Worm (Caenorhabditis elegans) whole organism, L3 larva: ENCODE data around the gene chpf-2.
"Not testable (repeated sequence)": the region's sequence is repeated elsewhere in the genome, so short reads cannot be mapped to it uniquely, and the experiment has no call there.

Experiments used
- R02D3.7 ChIP-seq: fragments of 150-350 bp; optimal IDR thresholded peaks from 2 replicates; lab custom pipeline; 2014; ENCODE audit warnings: missing biosample characterization, missing genetic modification characterization
- aly-2 ChIP-seq: fragments of 150-350 bp; optimal IDR thresholded peaks from 2 replicates; lab custom pipeline; 2014; ENCODE audit warnings: missing biosample characterization, missing genetic modification characterization
- ama-1 ChIP-seq: fragments of 150-350 bp; optimal IDR thresholded peaks from 2 replicates; lab custom pipeline; 2018
- ceh-28 ChIP-seq: fragments of 150-350 bp; optimal IDR thresholded peaks from 2 replicates; lab custom pipeline; 2014; ENCODE audit warnings: missing biosample characterization, missing genetic modification reagents, missing genetic modification characterization
- ceh-82 ChIP-seq: fragments of 150-350 bp; optimal IDR thresholded peaks from 2 replicates; lab custom pipeline; 2014; ENCODE audit warnings: missing biosample characterization, missing genetic modification characterization
- ceh-9 ChIP-seq: sonication (generic microtip); optimal IDR thresholded peaks from 2 replicates; lab custom pipeline; 2018; ENCODE audit warnings: missing biosample characterization, missing genetic modification characterization
- daf-12 ChIP-seq: fragments of 150-350 bp; optimal IDR thresholded peaks from 2 replicates; lab custom pipeline; 2014; ENCODE audit warnings: missing biosample characterization, missing genetic modification reagents, missing genetic modification characterization
- egl-27 ChIP-seq: sonication (generic microtip); optimal IDR thresholded peaks from 4 replicates; lab custom pipeline; 2017; ENCODE audit warnings: missing biosample characterization, missing genetic modification reagents, missing genetic modification characterization
- egl-5 ChIP-seq: fragments of 150-350 bp; optimal IDR thresholded peaks from 2 replicates; lab custom pipeline; 2017; ENCODE audit warnings: missing biosample characterization, missing genetic modification reagents, missing genetic modification characterization, inconsistent platforms
- elt-1 ChIP-seq: fragments of 150-350 bp; optimal IDR thresholded peaks from 2 replicates; lab custom pipeline; 2014; ENCODE audit warnings: missing biosample characterization, missing genetic modification characterization
- elt-3 ChIP-seq, 3 experiments: fragments of 150-350 bp in 1 of 3; sonication (generic microtip) in 2 of 3; optimal IDR thresholded peaks; 2 replicates in 2 of 3; 4 replicates in 1 of 3; lab custom pipeline; 2014 to 2017; ENCODE audit warnings: missing biosample characterization in 3 of 3, missing genetic modification characterization in 3 of 3
- fkh-10 ChIP-seq: sonication (generic microtip); optimal IDR thresholded peaks from 2 replicates; lab custom pipeline; 2017; ENCODE audit warnings: missing biosample characterization, missing genetic modification reagents, missing genetic modification characterization
- fkh-2 ChIP-seq: fragments of 150-350 bp; optimal IDR thresholded peaks from 2 replicates; lab custom pipeline; 2014; ENCODE audit warnings: missing biosample characterization, missing genetic modification reagents, missing genetic modification characterization
- fos-1 ChIP-seq: fragments of 150-350 bp; optimal IDR thresholded peaks from 2 replicates; lab custom pipeline; 2014; ENCODE audit warnings: missing biosample characterization, missing genetic modification characterization
- hmg-11 ChIP-seq: sonication (generic microtip); optimal IDR thresholded peaks from 2 replicates; lab custom pipeline; 2016; ENCODE audit warnings: missing genetic modification characterization, missing compliant biosample characterization
- lin-15B ChIP-seq: fragments of 150-350 bp; optimal IDR thresholded peaks from 2 replicates; lab custom pipeline; 2014; ENCODE audit warnings: missing biosample characterization, missing genetic modification characterization
- lin-39 ChIP-seq: fragments of 150-350 bp; optimal IDR thresholded peaks from 2 replicates; lab custom pipeline; 2018; ENCODE audit warnings: missing biosample characterization, missing genetic modification reagents, missing genetic modification characterization
- mdl-1 ChIP-seq: fragments of 150-350 bp; optimal IDR thresholded peaks from 2 replicates; lab custom pipeline; 2014; ENCODE audit warnings: missing biosample characterization, missing genetic modification characterization
- mml-1 ChIP-seq: fragments of 150-350 bp; sonication (generic microtip); optimal IDR thresholded peaks from 3 replicates; lab custom pipeline; 2014; ENCODE audit warnings: missing biosample characterization, missing genetic modification characterization
- nfya-1 ChIP-seq: sonication (generic microtip); optimal IDR thresholded peaks from 2 replicates; lab custom pipeline; 2017; ENCODE audit warnings: missing genetic modification characterization, mild to moderate bottlenecking, missing compliant biosample characterization, antibody characterized with exemption, moderate library complexity; ENCODE audit not compliant: insufficient read depth
- nhr-11 ChIP-seq: fragments of 150-350 bp; optimal IDR thresholded peaks from 2 replicates; lab custom pipeline; 2014; ENCODE audit warnings: missing biosample characterization, missing genetic modification characterization
- nhr-12 ChIP-seq: fragments of 150-350 bp; optimal IDR thresholded peaks from 2 replicates; lab custom pipeline; 2014; ENCODE audit warnings: missing biosample characterization, missing genetic modification characterization
- nhr-23 ChIP-seq: fragments of 150-350 bp; optimal IDR thresholded peaks from 2 replicates; lab custom pipeline; 2014; ENCODE audit warnings: missing biosample characterization, missing genetic modification reagents, missing genetic modification characterization
- nhr-25 ChIP-seq: sonication (generic microtip); optimal IDR thresholded peaks from 2 replicates; lab custom pipeline; 2017; ENCODE audit warnings: missing biosample characterization, missing genetic modification characterization
- nhr-76 ChIP-seq: fragments of 150-350 bp; sonication (generic microtip); optimal IDR thresholded peaks from 5 replicates; lab custom pipeline; 2014; ENCODE audit warnings: missing biosample characterization, missing genetic modification characterization
- nhr-77 ChIP-seq: fragments of 150-350 bp; optimal IDR thresholded peaks from 2 replicates; lab custom pipeline; 2014; ENCODE audit warnings: missing biosample characterization, missing genetic modification characterization
- pha-4 ChIP-seq: fragments of 150-350 bp; optimal IDR thresholded peaks from 2 replicates; lab custom pipeline; 2014; ENCODE audit warnings: missing biosample characterization, missing genetic modification reagents, missing genetic modification characterization
- sea-2 ChIP-seq: fragments of 150-350 bp; sonication (generic microtip); optimal IDR thresholded peaks from 4 replicates; lab custom pipeline; 2014; ENCODE audit warnings: missing biosample characterization, missing genetic modification reagents, missing genetic modification characterization
- snpc-4 ChIP-seq: fragments of 150-350 bp; optimal IDR thresholded peaks from 2 replicates; lab custom pipeline; 2014; ENCODE audit warnings: missing biosample characterization, missing genetic modification characterization
- tbx-2 ChIP-seq: sonication (generic microtip); optimal IDR thresholded peaks from 2 replicates; lab custom pipeline; 2016; ENCODE audit warnings: mild to moderate bottlenecking, missing genetic modification characterization, missing compliant biosample characterization
- unc-39 ChIP-seq: sonication (generic microtip); optimal IDR thresholded peaks from 4 replicates; lab custom pipeline; 2017; ENCODE audit warnings: missing biosample characterization, missing genetic modification characterization
- unc-62 ChIP-seq: fragments of 150-350 bp; sonication (generic microtip); optimal IDR thresholded peaks from 4 replicates; lab custom pipeline; 2014; ENCODE audit warnings: missing biosample characterization, missing genetic modification reagents, missing genetic modification characterization
- zag-1 ChIP-seq: fragments of 150-350 bp; optimal IDR thresholded peaks from 2 replicates; lab custom pipeline; 2014; ENCODE audit warnings: missing biosample characterization, missing genetic modification characterization
- ztf-11 ChIP-seq: fragments of 150-350 bp; optimal IDR thresholded peaks from 2 replicates; lab custom pipeline; 2014; ENCODE audit warnings: missing biosample characterization, missing genetic modification characterization
- ztf-4 ChIP-seq: fragments of 150-350 bp; optimal IDR thresholded peaks from 2 replicates; lab custom pipeline; 2014; ENCODE audit warnings: missing biosample characterization, missing genetic modification characterization

Gene chpf-2

DNA sequence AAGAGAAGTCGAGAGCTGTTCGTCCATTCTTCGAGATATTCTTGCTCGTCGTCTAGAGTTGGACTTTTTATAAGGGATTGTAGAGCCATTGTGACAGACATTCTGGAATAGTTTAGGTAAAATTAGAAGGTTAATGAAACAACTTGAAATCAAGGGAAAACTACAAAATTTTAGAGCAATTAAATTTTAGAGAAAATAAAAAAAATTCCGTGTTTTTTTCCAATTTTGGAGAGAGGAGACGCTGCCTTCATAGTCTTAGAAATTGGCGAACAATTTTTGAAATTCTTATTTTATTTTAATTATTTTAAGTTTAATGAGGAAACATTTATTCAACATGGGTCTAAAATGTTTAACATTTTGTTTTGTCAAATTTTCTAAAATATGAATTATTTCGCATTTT, 32.4 kb upstream of the chpf-2 start, which contains the start of gene C50H11.13:
C50H11.13 (minus strand) TSS at position 101 of the 400 bp plus-strand sequence.
- no peak for TF ChIP-seq elt-3 (tag; optimal IDR thresholded peaks at IDR 0.05; lab: Kevin White, UChicago)
- TF ChIP-seq elt-1: no peak
- no peak for TF ChIP-seq egl-5 (tag; lab: Kevin White, UChicago)
- TF ChIP-seq mml-1: no peak
- TF ChIP-seq fkh-2 (tag; lab: Kevin White, UChicago): no peak
- TF ChIP-seq ztf-11 (tag; lab: Kevin White, UChicago): no peak
- TF ChIP-seq R02D3.7 (tag; lab: Kevin White, UChicago): no peak
- TF ChIP-seq aly-2 (tag; lab: Kevin White, UChicago): no peak
- no peak for TF ChIP-seq pha-4 (tag; lab: Kevin White, UChicago)
- no peak for TF ChIP-seq unc-62 (GFP tag; lab: Kevin White, UChicago)
- TF ChIP-seq egl-27 (tag; lab: Kevin White, UChicago): no peak
- no peak for TF ChIP-seq unc-39 (tag; lab: Kevin White, UChicago)
- no peak for TF ChIP-seq mdl-1

DNA sequence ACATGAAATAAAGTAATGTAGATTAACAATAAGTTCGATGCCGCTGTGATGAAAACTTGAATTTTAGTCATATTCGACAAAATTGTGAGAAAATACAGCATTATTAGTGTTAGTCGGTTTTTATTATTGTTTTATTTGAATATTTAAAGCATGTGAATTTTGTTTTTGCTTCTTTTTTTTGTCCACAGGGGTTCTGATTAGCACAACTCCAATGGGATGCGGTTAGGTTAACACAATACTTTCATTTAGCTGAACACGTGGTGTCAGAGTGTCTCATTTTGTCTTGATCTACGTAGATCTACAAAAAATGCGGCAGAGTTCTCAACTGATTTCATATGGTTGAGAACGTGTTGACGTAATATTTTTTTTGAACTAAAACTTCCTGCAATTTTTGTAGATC, 29.9 kb upstream of the chpf-2 start, which contains the start of gene str-40:
str-40 (minus strand) TSS at position 101 of the 400 bp plus-strand sequence.
- no peak for TF ChIP-seq nhr-77 (tag; lab: Kevin White, UChicago)
- TF ChIP-seq nhr-25 (tag; lab: Kevin White, UChicago): no peak
- TF ChIP-seq ceh-82: no peak
- TF ChIP-seq lin-39 (tag; lab: Kevin White, UChicago): no peak
- TF ChIP-seq zag-1 (tag; lab: Kevin White, UChicago): no peak
- TF ChIP-seq ceh-28: no peak
- TF ChIP-seq ama-1 (lab: Kevin White, UChicago): no peak
- TF ChIP-seq tbx-2 (tag; lab: Kevin White, UChicago): no peak
- TF ChIP-seq lin-15B: no peak
- no peak for TF ChIP-seq hmg-11 (tag; lab: Kevin White, UChicago)
- TF ChIP-seq egl-5 (tag; lab: Kevin White, UChicago): no peak
- no peak for TF ChIP-seq fkh-2 (tag; lab: Kevin White, UChicago)
- TF ChIP-seq fos-1 (tag; lab: Kevin White, UChicago): no peak
- TF ChIP-seq nfya-1 (tag; lab: Kevin White, UChicago): no peak
- TF ChIP-seq elt-3 (tag; optimal IDR thresholded peaks at IDR 0.05; lab: Kevin White, UChicago): no peak
- no peak for TF ChIP-seq R02D3.7 (tag; lab: Kevin White, UChicago)

DNA sequence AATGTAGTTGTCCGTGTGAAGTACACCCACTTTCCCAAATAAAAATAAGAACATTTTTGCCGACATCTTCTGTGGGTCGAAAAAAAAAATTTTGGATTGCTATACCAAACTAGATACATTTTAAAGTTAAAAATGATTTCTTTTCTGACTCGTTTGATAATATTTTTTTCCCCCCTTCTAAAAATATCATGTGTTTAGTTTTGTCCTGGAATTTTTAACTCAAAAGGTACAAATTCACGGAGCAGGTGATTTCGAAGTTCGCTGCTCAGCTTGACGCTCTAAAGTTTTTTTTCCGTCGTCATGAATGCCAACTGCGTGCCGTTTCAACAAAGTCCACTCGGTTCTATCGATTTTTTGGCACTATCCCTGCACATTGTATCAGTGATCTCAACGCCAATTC, 26.7 kb upstream of the chpf-2 start, which contains the start of gene srh-185:
srh-185 (plus strand) TSS at position 301 of the 400 bp plus-strand sequence.
- TF ChIP-seq elt-3 (tag; optimal IDR thresholded peaks at IDR 0.05; lab: Kevin White, UChicago) (no peak), ceh-82 (no peak), unc-39 (tag; lab: Kevin White, UChicago) (no peak), snpc-4 (tag; lab: Kevin White, UChicago) (no peak), unc-62 (GFP tag; lab: Kevin White, UChicago) (no peak), ceh-9 (no peak), nhr-76 (tag; lab: Kevin White, UChicago) (no peak), sea-2 (GFP tag; lab: Kevin White, UChicago) (no peak), nfya-1 (tag; lab: Kevin White, UChicago) (no peak), zag-1 (tag; lab: Kevin White, UChicago) (no peak), aly-2 (tag; lab: Kevin White, UChicago) (no peak), mml-1 (no peak), nhr-11 (tag; lab: Kevin White, UChicago) (no peak), fos-1 (tag; lab: Kevin White, UChicago) (no peak), elt-1 (no peak), fkh-2 (tag; lab: Kevin White, UChicago) (no peak), daf-12 (tag; lab: Kevin White, UChicago) (no peak), ztf-4 (tag; lab: Kevin White, UChicago) (no peak), nhr-23 (tag; lab: Kevin White, UChicago) (no peak), nhr-12 (no peak)

DNA sequence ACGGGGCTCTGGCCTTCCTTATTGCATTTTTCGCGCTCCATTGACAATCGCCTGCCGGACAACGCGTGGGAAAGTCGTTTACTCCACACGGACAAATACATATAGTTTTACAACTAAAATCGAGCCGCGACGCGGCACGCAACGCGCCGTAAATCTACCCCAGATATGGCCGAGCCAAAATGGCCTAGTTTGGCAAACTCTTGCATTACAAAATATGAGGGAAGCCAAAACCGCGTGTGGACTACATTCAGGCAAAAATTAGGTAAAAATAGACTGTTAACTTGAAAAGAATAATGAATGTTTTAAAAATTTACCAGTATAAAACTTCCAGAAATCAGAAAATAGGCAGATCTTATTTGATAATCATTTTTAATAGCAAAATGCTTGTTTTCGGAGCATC, 25.2 kb upstream of the chpf-2 start, which contains the start of gene srt-16:
srt-16 (minus strand) TSS at position 101 of the 400 bp plus-strand sequence.
- not testable (repeated sequence) for TF ChIP-seq fkh-10 (GFP tag; lab: Kevin White, UChicago); nfya-1 (tag; lab: Kevin White, UChicago); nhr-76 (tag; lab: Kevin White, UChicago)
- TF ChIP-seq, all 47 proteins: peak for 0; not testable (repeated sequence) for 47
